Fruit fly (Drosophila melanogaster) S2 (cell line): ENCODE data around the gene CG2126.

Experiments used
- CG8478 ChIP-seq: fragments of >200 bp; optimal IDR thresholded peaks from 2 replicates; lab custom pipeline; 2018
- CTCF ChIP-seq, 2 experiments: fragments of >200 bp; optimal IDR thresholded peaks; 2 replicates each; lab custom pipeline; 2018

DNA sequence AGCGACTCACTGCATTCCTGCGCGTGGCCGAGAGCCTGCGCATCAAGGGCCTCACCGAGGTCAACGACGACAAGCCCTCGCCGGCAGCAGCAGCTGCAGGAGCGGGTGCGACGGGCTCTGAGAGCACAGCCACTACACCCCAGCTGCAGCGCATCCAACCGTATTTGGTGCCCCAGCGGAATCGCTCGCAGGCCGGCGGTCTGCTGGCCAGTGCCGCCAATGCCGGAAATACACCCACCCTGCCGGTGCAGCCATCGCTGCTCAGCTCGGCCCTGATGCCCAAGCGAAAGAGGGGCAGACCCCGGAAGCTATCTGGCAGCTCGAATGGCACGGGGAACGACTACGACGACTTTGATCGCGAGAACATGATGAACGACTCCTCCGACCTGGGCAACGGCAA lies 48.7 kb downstream of the CG2126 start:
- TF ChIP-seq CTCF (optimal IDR thresholded peaks at IDR 0.05; lab: Kevin White, UChicago) (no peak), CG8478 (lab: Kevin White, UChicago) (no peak)
